Worm (Caenorhabditis elegans) whole organism, late embryonic: ENCODE measurements around the gene fbxa-26.

Experiments
- ceh-24 ChIP-seq: sonication (generic microtip); optimal IDR thresholded peaks from 2 replicates; lab custom pipeline; 2016; ENCODE audit warnings: mild to moderate bottlenecking, missing genetic modification characterization, missing compliant biosample characterization
- elt-2 ChIP-seq: sonication (generic microtip); optimal IDR thresholded peaks from 2 replicates; lab custom pipeline; 2016; ENCODE audit warnings: missing genetic modification reagents, missing genetic modification characterization, missing compliant biosample characterization
- fkh-10 ChIP-seq: fragments of 150-350 bp; optimal IDR thresholded peaks from 2 replicates; lab custom pipeline; 2014; ENCODE audit warnings: missing biosample characterization, missing genetic modification reagents, missing genetic modification characterization
- gmeb-2 ChIP-seq: sonication (generic microtip); optimal IDR thresholded peaks from 2 replicates; lab custom pipeline; 2016; ENCODE audit warnings: missing genetic modification characterization, inconsistent platforms, missing compliant biosample characterization
- nhr-11 ChIP-seq: fragments of 150-350 bp; optimal IDR thresholded peaks from 2 replicates; lab custom pipeline; 2014; ENCODE audit warnings: missing biosample characterization, missing genetic modification characterization
- tbx-2 ChIP-seq: sonication (generic microtip); optimal IDR thresholded peaks from 2 replicates; lab custom pipeline; 2016; ENCODE audit warnings: missing genetic modification characterization, missing compliant biosample characterization
- unc-55 ChIP-seq: sonication (generic microtip); optimal IDR thresholded peaks from 2 replicates; lab custom pipeline; 2017; ENCODE audit warnings: missing biosample characterization, missing genetic modification reagents, missing genetic modification characterization

DNA sequence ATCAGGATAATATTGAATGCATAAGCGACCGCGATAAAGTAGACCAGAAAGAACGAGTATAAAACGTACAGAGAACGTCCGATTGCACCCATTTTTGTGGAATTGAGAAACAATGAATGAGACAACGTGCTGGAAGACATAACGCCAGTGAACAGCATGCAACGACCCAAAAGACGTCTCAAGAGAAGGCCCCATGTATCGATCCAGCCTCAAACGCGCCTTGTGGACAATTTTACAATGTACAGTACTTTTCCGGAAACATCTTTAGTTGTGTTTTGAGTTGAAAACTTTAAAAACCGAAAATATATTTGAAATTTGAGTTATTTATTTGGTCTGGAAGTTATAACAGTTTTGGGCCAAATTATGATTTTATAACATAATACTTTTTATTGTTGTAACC lies 8.4 kb upstream of the fbxa-26 start, which contains the start of gene Y82E9BL.3:
- no peak for TF ChIP-seq nhr-11 (tag; lab: Kevin White, UChicago)
- TF ChIP-seq unc-55 (GFP tag; lab: Kevin White, UChicago) = no peak
- TF ChIP-seq elt-2 = no peak
- TF ChIP-seq ceh-24 (tag; lab: Kevin White, UChicago) = no peak
- no peak for TF ChIP-seq tbx-2 (tag; lab: Kevin White, UChicago)
- TF ChIP-seq fkh-10 (GFP tag; lab: Kevin White, UChicago) = no peak
- TF ChIP-seq gmeb-2 (tag; lab: Kevin White, UChicago) = no peak
